Worm (Caenorhabditis elegans) whole organism, L3 larva: ENCODE measurements around the gene kcmf-1.

Experiments
- ZK546.5 ChIP-seq: sonication (generic microtip); optimal IDR thresholded peaks from 2 replicates; lab custom pipeline; 2017; ENCODE audit warnings: missing biosample characterization, missing genetic modification characterization
- ama-1 ChIP-seq: fragments of 150-350 bp; optimal IDR thresholded peaks from 2 replicates; lab custom pipeline; 2018
- ceh-16 ChIP-seq: sonication (generic microtip); optimal IDR thresholded peaks from 2 replicates; lab custom pipeline; 2017; ENCODE audit warnings: missing biosample characterization, missing genetic modification characterization
- ceh-28 ChIP-seq: fragments of 150-350 bp; optimal IDR thresholded peaks from 2 replicates; lab custom pipeline; 2014; ENCODE audit warnings: missing biosample characterization, missing genetic modification reagents, missing genetic modification characterization
- ceh-82 ChIP-seq: fragments of 150-350 bp; optimal IDR thresholded peaks from 2 replicates; lab custom pipeline; 2014; ENCODE audit warnings: missing biosample characterization, missing genetic modification characterization
- egl-27 ChIP-seq: sonication (generic microtip); optimal IDR thresholded peaks from 4 replicates; lab custom pipeline; 2017; ENCODE audit warnings: missing biosample characterization, missing genetic modification reagents, missing genetic modification characterization
- elt-2 ChIP-seq: sonication (generic microtip); optimal IDR thresholded peaks from 2 replicates; lab custom pipeline; 2016; ENCODE audit warnings: missing genetic modification reagents, mild to moderate bottlenecking, missing genetic modification characterization, missing compliant biosample characterization
- fos-1 ChIP-seq: fragments of 150-350 bp; optimal IDR thresholded peaks from 2 replicates; lab custom pipeline; 2014; ENCODE audit warnings: missing biosample characterization, missing genetic modification characterization
- hmg-11 ChIP-seq: sonication (generic microtip); optimal IDR thresholded peaks from 2 replicates; lab custom pipeline; 2016; ENCODE audit warnings: missing genetic modification characterization, missing compliant biosample characterization
- lin-15B ChIP-seq: fragments of 150-350 bp; optimal IDR thresholded peaks from 2 replicates; lab custom pipeline; 2014; ENCODE audit warnings: missing biosample characterization, missing genetic modification characterization
- mdl-1 ChIP-seq: fragments of 150-350 bp; optimal IDR thresholded peaks from 2 replicates; lab custom pipeline; 2014; ENCODE audit warnings: missing biosample characterization, missing genetic modification characterization
- nhr-12 ChIP-seq: fragments of 150-350 bp; optimal IDR thresholded peaks from 2 replicates; lab custom pipeline; 2014; ENCODE audit warnings: missing biosample characterization, missing genetic modification characterization
- nhr-23 ChIP-seq: fragments of 150-350 bp; optimal IDR thresholded peaks from 2 replicates; lab custom pipeline; 2014; ENCODE audit warnings: missing biosample characterization, missing genetic modification reagents, missing genetic modification characterization
- nhr-28 ChIP-seq: fragments of 150-350 bp; optimal IDR thresholded peaks from 2 replicates; lab custom pipeline; 2014; ENCODE audit warnings: missing biosample characterization, missing genetic modification characterization
- nhr-67 ChIP-seq: fragments of 150-350 bp; optimal IDR thresholded peaks from 2 replicates; lab custom pipeline; 2014; ENCODE audit warnings: missing biosample characterization, missing genetic modification characterization
- pqm-1 ChIP-seq: fragments of 150-350 bp; optimal IDR thresholded peaks from 2 replicates; lab custom pipeline; 2017; ENCODE audit warnings: missing biosample characterization, missing genetic modification characterization, inconsistent platforms
- ztf-11 ChIP-seq: fragments of 150-350 bp; optimal IDR thresholded peaks from 2 replicates; lab custom pipeline; 2014; ENCODE audit warnings: missing biosample characterization, missing genetic modification characterization
- ztf-4 ChIP-seq: fragments of 150-350 bp; optimal IDR thresholded peaks from 2 replicates; lab custom pipeline; 2014; ENCODE audit warnings: missing biosample characterization, missing genetic modification characterization

Gene kcmf-1

DNA sequence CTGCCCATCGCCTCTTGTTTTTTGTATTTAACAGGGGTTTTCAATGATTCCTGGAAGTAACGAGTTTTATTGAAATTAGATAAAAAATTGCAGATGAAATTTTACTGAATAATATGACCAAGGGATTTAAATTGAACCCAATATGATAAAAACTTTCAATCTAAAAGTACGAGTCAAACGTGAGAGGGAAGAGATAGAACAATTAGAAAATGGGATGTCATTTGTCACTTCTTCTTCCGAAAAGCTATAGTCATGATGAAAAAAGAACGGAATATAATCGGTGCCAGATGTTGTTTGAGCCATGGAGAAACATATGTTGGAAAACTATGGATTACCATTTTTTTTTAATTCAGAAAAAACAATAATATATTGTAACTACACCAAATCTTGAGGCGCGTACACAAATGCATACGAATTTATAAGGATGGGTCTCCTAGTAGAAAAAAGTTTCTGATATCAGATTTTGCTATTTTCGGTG, 49.7 kb downstream of the kcmf-1 start, which contains the start of gene sup-18:
TSS of gene sup-18 (minus strand) at position 51 of the 478 bp plus-strand sequence.
- no peak for TF ChIP-seq ztf-4
- TF ChIP-seq elt-2 (tag; lab: Kevin White, UChicago): no peak

DNA sequence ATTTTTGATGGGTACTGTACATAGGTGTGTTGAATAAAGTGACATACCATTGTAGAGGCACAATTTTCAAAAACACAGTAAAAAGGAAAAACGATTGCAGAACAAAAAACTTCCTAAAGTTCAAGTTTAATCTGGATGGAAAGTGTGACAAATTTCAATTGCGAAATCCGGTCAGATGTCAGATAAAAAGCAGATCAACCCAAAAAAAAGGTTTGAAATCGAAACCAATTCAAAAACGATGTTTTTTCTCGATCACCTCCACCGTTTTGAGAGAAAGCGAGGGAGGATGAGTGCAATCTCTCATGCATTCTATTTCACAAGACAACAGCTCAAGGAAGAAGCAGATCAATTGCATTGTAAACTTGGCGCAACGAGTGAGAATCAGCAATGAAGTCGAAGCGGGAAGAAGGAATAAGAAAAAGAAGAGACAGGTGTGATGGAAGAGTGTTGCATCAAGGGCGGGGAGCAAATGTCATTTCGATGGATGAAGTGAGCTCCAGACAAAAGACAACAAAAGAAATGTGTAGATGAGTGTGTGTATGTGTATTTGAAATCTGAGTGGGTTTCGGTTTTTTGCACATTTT, 51.0 kb downstream of the kcmf-1 start:
- TF ChIP-seq ztf-11 (no peak), mdl-1 (tag; lab: Kevin White, UChicago) (no peak), nhr-23 (no peak), egl-27 (tag; lab: Kevin White, UChicago) (no peak), hmg-11 (tag; lab: Kevin White, UChicago) (no peak), ceh-28 (tag; lab: Kevin White, UChicago) (no peak), pqm-1 (tag; lab: Kevin White, UChicago) (no peak), lin-15B (no peak), nhr-12 (no peak), ceh-16 (tag; lab: Kevin White, UChicago) (no peak), ZK546.5 (no peak), ama-1 (no peak), ceh-82 (tag; lab: Kevin White, UChicago) (no peak), nhr-28 (tag; lab: Kevin White, UChicago) (no peak), fos-1 (tag; lab: Kevin White, UChicago) (no peak), nhr-67 (tag; lab: Kevin White, UChicago) (no peak)
